Fruit fly (Drosophila melanogaster): ENCODE measurements around the gene CG16762.

CG16762 gene

dm6 chr3L:2487248-2487647 is 11.8 kb upstream of the CG16762 start:
- no peak for TF ChIP-seq CG11617 (GFP tag; optimal IDR thresholded peaks at IDR 0.05)
- TF ChIP-seq Hr96 (GFP tag; optimal IDR thresholded peaks at IDR 0.05): no peak
- TF ChIP-seq Mnt (GFP tag; optimal IDR thresholded peaks at IDR 0.05): no peak
- no peak for TF ChIP-seq Clk (GFP tag; optimal IDR thresholded peaks at IDR 0.05)
- no peak for TF ChIP-seq CG12768 (GFP tag; optimal IDR thresholded peaks at IDR 0.05)
- no peak for TF ChIP-seq Crg-1 (GFP tag; optimal IDR thresholded peaks at IDR 0.05)
- no peak for TF ChIP-seq CG7101 (tag; optimal IDR thresholded peaks at IDR 0.05)
- TF ChIP-seq kay (GFP tag; ENCODE audit: borderline replicate concordance): no peak

- TF ChIP-seq CG33017 (tag; optimal IDR thresholded peaks at IDR 0.05): no peak
- no peak for TF ChIP-seq ovo (GFP tag; optimal IDR thresholded peaks at IDR 0.05)
- no peak for TF ChIP-seq CG11617 (GFP tag; optimal IDR thresholded peaks at IDR 0.05)
- TF ChIP-seq CG7045 (GFP tag; optimal IDR thresholded peaks at IDR 0.05): no peak
- no peak for TF ChIP-seq Clk (GFP tag; optimal IDR thresholded peaks at IDR 0.05)
- TF ChIP-seq bab1 (GFP tag; optimal IDR thresholded peaks at IDR 0.05): no peak
These were observed 11.1 kb upstream of the CG16762 start for dm6 chr3L:2486493-2486892.

dm6 chr3L:2485331-2486115 is 10.1 kb upstream of the CG16762 start:
- TF ChIP-seq bab1 (GFP tag; optimal IDR thresholded peaks at IDR 0.05) (peak; percentile 47), CG7101 (tag; optimal IDR thresholded peaks at IDR 0.05) (no peak)

dm6 chr3L:2482941-2483541 is 7.6 kb upstream of the CG16762 start:
- TF ChIP-seq tj (GFP tag; optimal IDR thresholded peaks at IDR 0.05) (peak; percentile 81), CG7101 (tag; optimal IDR thresholded peaks at IDR 0.05) (no peak)

- TF ChIP-seq CG14711 (tag; optimal IDR thresholded peaks at IDR 0.05) (peak; percentile 57), tj (GFP tag; optimal IDR thresholded peaks at IDR 0.05) (peak; percentile 98), CG7101 (tag; optimal IDR thresholded peaks at IDR 0.05) (peak; percentile 45), bab1 (GFP tag; optimal IDR thresholded peaks at IDR 0.05) (peak; percentile 61), CG33017 (tag; optimal IDR thresholded peaks at IDR 0.05) (no peak), CG1620 (GFP tag; optimal IDR thresholded peaks at IDR 0.05) (no peak)
These were observed 6.1 kb upstream of the CG16762 start for dm6 chr3L:2481470-2481869.

dm6 chr3L:2480470-2480869 is 5.1 kb upstream of the CG16762 start:
- no peak for TF ChIP-seq tj (GFP tag; optimal IDR thresholded peaks at IDR 0.05)
- TF ChIP-seq kay (GFP tag; ENCODE audit: borderline replicate concordance): peak; percentile 23

dm6 chr3L:2479250-2479649 is 3.8 kb upstream of the CG16762 start:
- TF ChIP-seq CG1620 (GFP tag; optimal IDR thresholded peaks at IDR 0.05) (no peak), toe (GFP tag; optimal IDR thresholded peaks at IDR 0.05) (peak; percentile 14), CG7101 (tag; optimal IDR thresholded peaks at IDR 0.05) (peak; percentile 2), CG14711 (tag; optimal IDR thresholded peaks at IDR 0.05) (peak; percentile 51)

- no peak for TF ChIP-seq Clk (GFP tag; optimal IDR thresholded peaks at IDR 0.05)
- TF ChIP-seq tj (GFP tag; optimal IDR thresholded peaks at IDR 0.05): no peak
- TF ChIP-seq CG33017 (tag; optimal IDR thresholded peaks at IDR 0.05): peak; percentile 29
- no peak for TF ChIP-seq cnc (optimal IDR thresholded peaks at IDR 0.05)
- TF ChIP-seq cic (GFP tag; optimal IDR thresholded peaks at IDR 0.05): no peak
- TF ChIP-seq CG12768 (GFP tag; optimal IDR thresholded peaks at IDR 0.05): peak; percentile 34
- TF ChIP-seq pad (GFP tag; optimal IDR thresholded peaks at IDR 0.05): peak; percentile 14
- peak; percentile 66 for TF ChIP-seq CG14711 (tag; optimal IDR thresholded peaks at IDR 0.05)
- TF ChIP-seq CG5204 (GFP tag; optimal IDR thresholded peaks at IDR 0.05): no peak
- no peak for TF ChIP-seq toe (GFP tag; optimal IDR thresholded peaks at IDR 0.05)
- peak; percentile 78 for TF ChIP-seq kay (GFP tag; ENCODE audit: borderline replicate concordance)
- TF ChIP-seq CG7045 (GFP tag; optimal IDR thresholded peaks at IDR 0.05): peak; percentile 9
- TF ChIP-seq CG7101 (tag; optimal IDR thresholded peaks at IDR 0.05): peak; percentile 36
- no peak for TF ChIP-seq bab1 (GFP tag; optimal IDR thresholded peaks at IDR 0.05)
- TF ChIP-seq Mnt (GFP tag; optimal IDR thresholded peaks at IDR 0.05): no peak
- TF ChIP-seq CG11617 (GFP tag; optimal IDR thresholded peaks at IDR 0.05): no peak
These were observed 3.0 kb upstream of the CG16762 start, which contains the start of gene Cyp4d20 for dm6 chr3L:2478349-2478959. Gene Cyp4d20 (minus strand): TSS chr3L:2478448.
